Fruit fly (Drosophila melanogaster) whole organism, prepupa: ENCODE data around the gene CG15382.

Source experiments
- Blimp-1 ChIP-seq: fragments of 200-800 bp; sonication (Bioruptor generic); optimal IDR thresholded peaks from 3 replicates; lab custom pipeline; 2017; ENCODE audit warnings: missing biosample characterization, missing genetic modification characterization, mild to moderate bottlenecking, moderate library complexity, missing genetic modification reagents
- CG10631 ChIP-seq: fragments of 200-800 bp; sonication (Bioruptor generic); optimal IDR thresholded peaks from 2 replicates; lab custom pipeline; 2016; ENCODE audit warnings: missing biosample characterization, missing genetic modification characterization
- CG10669 ChIP-seq: fragments of 200-800 bp; sonication (Bioruptor generic); optimal IDR thresholded peaks from 3 replicates; lab custom pipeline; 2018; ENCODE audit warnings: missing biosample characterization, mild to moderate bottlenecking, missing genetic modification characterization, moderate library complexity
- CG11762 ChIP-seq: fragments of 200-800 bp; sonication (Bioruptor generic); optimal IDR thresholded peaks from 3 replicates; lab custom pipeline; 2016; ENCODE audit warnings: missing biosample characterization, missing genetic modification characterization; ENCODE audit not compliant: insufficient read depth
- CG11902 ChIP-seq: fragments of 200-800 bp; sonication (Bioruptor generic); optimal IDR thresholded peaks from 3 replicates; lab custom pipeline; 2016; ENCODE audit warnings: missing biosample characterization, missing genetic modification characterization
- CG15336 ChIP-seq: fragments of 200-800 bp; sonication (Bioruptor generic); IDR thresholded peaks from 2 replicates; pipeline ENCODE4 v1.3.6; 2022; ENCODE audit warnings: missing biosample characterization, missing genetic modification characterization
- CG1621 ChIP-seq: fragments of 200-800 bp; sonication (Bioruptor generic); optimal IDR thresholded peaks from 3 replicates; lab custom pipeline; 2018; ENCODE audit warnings: missing biosample characterization, mild to moderate bottlenecking, missing genetic modification characterization
- CG16779 ChIP-seq: fragments of 200-800 bp; sonication (Bioruptor generic); optimal IDR thresholded peaks from 3 replicates; lab custom pipeline; 2017; ENCODE audit warnings: missing biosample characterization, mild to moderate bottlenecking, missing genetic modification characterization
- CG34406 ChIP-seq: fragments of 200-800 bp; sonication (Bioruptor generic); optimal IDR thresholded peaks from 3 replicates; lab custom pipeline; 2016; ENCODE audit warnings: missing biosample characterization, missing genetic modification characterization
- CG3919 ChIP-seq: fragments of 200-800 bp; sonication (Bioruptor generic); optimal IDR thresholded peaks from 3 replicates; lab custom pipeline; 2016; ENCODE audit warnings: missing biosample characterization, missing genetic modification characterization
- CG4318 ChIP-seq: fragments of 200-800 bp; sonication (Bioruptor generic); optimal IDR thresholded peaks from 3 replicates; lab custom pipeline; 2017; ENCODE audit warnings: missing biosample characterization, mild to moderate bottlenecking, missing genetic modification characterization
- CG6276 ChIP-seq: fragments of 200-800 bp; sonication (Bioruptor generic); optimal IDR thresholded peaks from 2 replicates; lab custom pipeline; 2017; ENCODE audit warnings: missing biosample characterization, mild to moderate bottlenecking, missing genetic modification characterization
- CG6792 ChIP-seq: fragments of 200-800 bp; sonication (Bioruptor generic); optimal IDR thresholded peaks from 3 replicates; lab custom pipeline; 2016; ENCODE audit warnings: missing biosample characterization, missing genetic modification characterization
- CG6808 ChIP-seq: fragments of 200-800 bp; sonication (Bioruptor generic); optimal IDR thresholded peaks from 3 replicates; lab custom pipeline; 2017; ENCODE audit warnings: missing biosample characterization, missing genetic modification characterization, mild to moderate bottlenecking, moderate library complexity, missing genetic modification reagents
- CG6854 ChIP-seq: fragments of 200-800 bp; sonication (Bioruptor generic); optimal IDR thresholded peaks from 2 replicates; lab custom pipeline; 2017; ENCODE audit warnings: missing biosample characterization, mild to moderate bottlenecking, missing genetic modification characterization
- CG7368 ChIP-seq: fragments of 200-800 bp; sonication (Bioruptor generic); optimal IDR thresholded peaks from 3 replicates; lab custom pipeline; 2016; ENCODE audit warnings: missing biosample characterization, missing genetic modification characterization
- CG8119 ChIP-seq: fragments of 200-800 bp; sonication (Bioruptor generic); IDR thresholded peaks from 3 replicates; pipeline ENCODE4 v1.3.6; 2022; ENCODE audit warnings: missing biosample characterization, missing genetic modification characterization
- CG8319 ChIP-seq: fragments of 200-800 bp; sonication (Bioruptor generic); optimal IDR thresholded peaks from 3 replicates; lab custom pipeline; 2016; ENCODE audit warnings: missing biosample characterization, missing genetic modification characterization
- CG9139 ChIP-seq: fragments of 200-800 bp; sonication (Bioruptor generic); optimal IDR thresholded peaks from 3 replicates; lab custom pipeline; 2017; ENCODE audit warnings: missing biosample characterization, mild to moderate bottlenecking, missing genetic modification characterization
- Eip78C ChIP-seq: fragments of 200-800 bp; sonication (Bioruptor generic); peaks from one replicate; lab custom pipeline; 2016; ENCODE audit warnings: missing biosample characterization, missing genetic modification characterization
- Eip93F ChIP-seq: fragments of 200-800 bp; sonication (Bioruptor generic); optimal IDR thresholded peaks from 2 replicates; lab custom pipeline; 2016; ENCODE audit warnings: missing biosample characterization, mild to moderate bottlenecking, missing genetic modification characterization
- Ets21C ChIP-seq: fragments of 200-800 bp; sonication (Bioruptor generic); optimal IDR thresholded peaks from 3 replicates; lab custom pipeline; 2016; ENCODE audit warnings: missing biosample characterization, missing genetic modification characterization
- Gug ChIP-seq: fragments of 200-800 bp; sonication (Bioruptor generic); IDR thresholded peaks from 2 replicates; pipeline ENCODE4 v1.3.6; 2022; ENCODE audit warnings: missing biosample characterization, missing genetic modification characterization
- Hr38 ChIP-seq: sonication (Bioruptor generic); optimal IDR thresholded peaks from 2 replicates; lab custom pipeline; 2016; ENCODE audit warnings: missing biosample characterization, missing genetic modification characterization
- Hr39 ChIP-seq: fragments of 200-800 bp; sonication (Bioruptor generic); optimal IDR thresholded peaks from 2 replicates; lab custom pipeline; 2016; ENCODE audit warnings: missing biosample characterization, missing genetic modification characterization
- Lpt ChIP-seq: fragments of 200-800 bp; sonication (Bioruptor generic); optimal IDR thresholded peaks from 3 replicates; lab custom pipeline; 2016; ENCODE audit warnings: missing biosample characterization, missing genetic modification characterization
- Met ChIP-seq: fragments of 200-800 bp; sonication (Bioruptor generic); optimal IDR thresholded peaks from 3 replicates; lab custom pipeline; 2016; ENCODE audit warnings: missing biosample characterization, missing genetic modification characterization
- OdsH ChIP-seq: fragments of 200-800 bp; sonication (Bioruptor generic); optimal IDR thresholded peaks from 3 replicates; lab custom pipeline; 2016; ENCODE audit warnings: missing biosample characterization, missing genetic modification characterization
- Smox ChIP-seq: fragments of 200-800 bp; sonication (Bioruptor generic); optimal IDR thresholded peaks from 3 replicates; lab custom pipeline; 2016; ENCODE audit warnings: missing biosample characterization, missing genetic modification characterization
- Sox15 ChIP-seq: fragments of 200-800 bp; sonication (Bioruptor generic); optimal IDR thresholded peaks from 3 replicates; lab custom pipeline; 2016; ENCODE audit warnings: missing biosample characterization, missing genetic modification characterization
- acj6 ChIP-seq: fragments of 200-800 bp; sonication (Bioruptor generic); optimal IDR thresholded peaks from 3 replicates; lab custom pipeline; 2016; ENCODE audit warnings: missing biosample characterization, missing genetic modification characterization
- dsx ChIP-seq: fragments of 200-800 bp; optimal IDR thresholded peaks from 3 replicates; lab custom pipeline; 2019; ENCODE audit warnings: missing biosample characterization, mild to moderate bottlenecking, missing genetic modification characterization, moderate library complexity; ENCODE audit not compliant: poor library complexity, severe bottlenecking
- eg ChIP-seq: fragments of 200-800 bp; sonication (Bioruptor generic); IDR thresholded peaks from 3 replicates; pipeline ENCODE4 v1.3.6; 2022; ENCODE audit warnings: missing biosample characterization, missing genetic modification characterization
- fd59A ChIP-seq: fragments of 200-800 bp; sonication (Bioruptor generic); optimal IDR thresholded peaks from 2 replicates; lab custom pipeline; 2017; ENCODE audit warnings: missing biosample characterization, mild to moderate bottlenecking, missing genetic modification characterization, missing genetic modification reagents
- fd85E ChIP-seq: fragments of 200-800 bp; sonication (Bioruptor generic); optimal IDR thresholded peaks from 3 replicates; lab custom pipeline; 2016; ENCODE audit warnings: missing biosample characterization, missing genetic modification characterization
- lz ChIP-seq: fragments of 200-800 bp; sonication (Bioruptor generic); optimal IDR thresholded peaks from 3 replicates; lab custom pipeline; 2016; ENCODE audit warnings: missing biosample characterization, missing genetic modification characterization
- net ChIP-seq: fragments of 200-800 bp; sonication (Bioruptor generic); optimal IDR thresholded peaks from 3 replicates; lab custom pipeline; 2016; ENCODE audit warnings: missing biosample characterization, missing genetic modification characterization
- pdm3 ChIP-seq: fragments of 200-800 bp; sonication (Bioruptor generic); optimal IDR thresholded peaks from 3 replicates; lab custom pipeline; 2016; ENCODE audit warnings: missing biosample characterization, missing genetic modification characterization
- salr ChIP-seq, 2 experiments: fragments of 200-800 bp; sonication (Bioruptor generic); optimal IDR thresholded peaks; 3 replicates each; lab custom pipeline; 2016 to 2018; ENCODE audit warnings: missing biosample characterization in 2 of 2, missing genetic modification characterization in 2 of 2, mild to moderate bottlenecking in 1 of 2
- spab ChIP-seq: fragments of 200-800 bp; sonication (Bioruptor generic); optimal IDR thresholded peaks from 2 replicates; lab custom pipeline; 2017; ENCODE audit warnings: missing biosample characterization, mild to moderate bottlenecking, missing genetic modification characterization, missing genetic modification reagents
- svp ChIP-seq: fragments of 200-800 bp; sonication (Bioruptor generic); peaks from one replicate; lab custom pipeline; 2016; ENCODE audit warnings: missing biosample characterization, missing genetic modification characterization
- topi ChIP-seq: fragments of 200-800 bp; sonication (Bioruptor generic); optimal IDR thresholded peaks from 3 replicates; lab custom pipeline; 2016; ENCODE audit warnings: missing biosample characterization, missing genetic modification characterization
- vri ChIP-seq: fragments of 200-800 bp; sonication (Bioruptor generic); optimal IDR thresholded peaks from 3 replicates; lab custom pipeline; 2016; ENCODE audit warnings: missing biosample characterization, mild to moderate bottlenecking, missing genetic modification characterization

Gene CG15382

dm6 chr2L:2161244-2162243, 6.0 kb downstream of the CG15382 start (continued):
- TF ChIP-seq dsx (GFP tag; lab: Kevin White, UChicago) (peak; percentile 50), Smox (GFP tag; lab: Kevin White, UChicago) (peak; percentile 48), Hr39 (peak; percentile 73), CG1621 (peak; percentile 48), CG8319 (GFP tag; lab: Kevin White, UChicago) (peak; percentile 24), spab (peak; percentile 66), fd85E (GFP tag; lab: Kevin White, UChicago) (no peak), CG11762 (peak; percentile 34), topi (GFP tag; lab: Kevin White, UChicago) (peak; percentile 81), Blimp-1 (no peak), CG3919 (peak; percentile 53)

dm6 chr2L:2162281-2162680, 6.7 kb downstream of the CG15382 start:
- TF ChIP-seq svp (GFP tag; lab: Kevin White, UChicago): no peak
- TF ChIP-seq CG16779 (tag; lab: Kevin White, UChicago): no peak
- TF ChIP-seq CG6854 (GFP tag; lab: Kevin White, UChicago): peak; percentile 69
- TF ChIP-seq CG9139 (GFP tag; lab: Kevin White, UChicago): no peak
- TF ChIP-seq CG15336: no peak
- no peak for TF ChIP-seq net (GFP tag; lab: Kevin White, UChicago)
- TF ChIP-seq eg (GFP tag; lab: Robert Waterston, UW): peak; percentile 27; the same call in 1 of the 3 replicates
- TF ChIP-seq Lpt (GFP tag; lab: Kevin White, UChicago): peak; percentile 70

dm6 chr2L:2162729-2163567, 7.4 kb downstream of the CG15382 start:
- TF ChIP-seq Gug (no peak), Ets21C (no peak), CG4318 (GFP tag; lab: Kevin White, UChicago) (peak; percentile 33), Sox15 (no peak), acj6 (GFP tag; lab: Kevin White, UChicago) (peak; percentile 59), dsx (GFP tag; lab: Kevin White, UChicago) (peak; percentile 45), CG7368 (GFP tag; lab: Kevin White, UChicago) (peak; percentile 41), CG10631 (GFP tag; lab: Kevin White, UChicago) (peak; percentile 74), lz (GFP tag; lab: Kevin White, UChicago) (peak; percentile 1), vri (GFP tag; lab: Kevin White, UChicago) (no peak), CG9139 (GFP tag; lab: Kevin White, UChicago) (no peak), CG34406 (GFP tag; lab: Kevin White, UChicago) (no peak), salr (GFP tag; optimal IDR thresholded peaks at IDR 0.05; lab: Kevin White, UChicago) (peak; percentile 20 to 36), fd85E (GFP tag; lab: Kevin White, UChicago) (no peak), CG6276 (GFP tag; lab: Kevin White, UChicago) (peak; percentile 43), Eip93F (GFP tag; lab: Kevin White, UChicago) (no peak), Eip78C (peak; percentile 90), topi (GFP tag; lab: Kevin White, UChicago) (peak; percentile 17), OdsH (GFP tag; lab: Kevin White, UChicago) (peak; percentile 36), fd59A (GFP tag; lab: Kevin White, UChicago) (peak; percentile 17), CG10669 (peak; percentile 66), CG8119 (GFP tag; lab: Robert Waterston, UW) (peak; percentile 54; the same call in 2 of the 3 replicates), CG16779 (tag; lab: Kevin White, UChicago) (peak; percentile 13), CG6792 (GFP tag; lab: Kevin White, UChicago) (peak; percentile 50), pdm3 (GFP tag; lab: Kevin White, UChicago) (peak; percentile 30), CG6808 (peak; percentile 66), CG1621 (peak; percentile 63), Hr38 (GFP tag; lab: Kevin White, UChicago) (no peak), Met (no peak), Lpt (GFP tag; lab: Kevin White, UChicago) (peak; percentile 42), CG11902 (no peak), CG8319 (GFP tag; lab: Kevin White, UChicago) (no peak)
